Worm (Caenorhabditis elegans) whole organism, L3 larva: Measurements from ENCODE around the gene ncl-1.

Experiments
- egl-27 ChIP-seq: sonication (generic microtip); optimal IDR thresholded peaks from 4 replicates; lab custom pipeline; 2017; ENCODE audit warnings: missing biosample characterization, missing genetic modification reagents, missing genetic modification characterization
- elt-3 ChIP-seq, 3 experiments: fragments of 150-350 bp in 1 of 3; sonication (generic microtip) in 2 of 3; optimal IDR thresholded peaks; 2 replicates in 2 of 3; 4 replicates in 1 of 3; lab custom pipeline; 2014 to 2017; ENCODE audit warnings: missing biosample characterization in 3 of 3, missing genetic modification characterization in 3 of 3
- fos-1 ChIP-seq: fragments of 150-350 bp; optimal IDR thresholded peaks from 2 replicates; lab custom pipeline; 2014; ENCODE audit warnings: missing biosample characterization, missing genetic modification characterization
- snpc-4 ChIP-seq: fragments of 150-350 bp; optimal IDR thresholded peaks from 2 replicates; lab custom pipeline; 2014; ENCODE audit warnings: missing biosample characterization, missing genetic modification characterization
- ztf-11 ChIP-seq: fragments of 150-350 bp; optimal IDR thresholded peaks from 2 replicates; lab custom pipeline; 2014; ENCODE audit warnings: missing biosample characterization, missing genetic modification characterization
- ztf-4 ChIP-seq: fragments of 150-350 bp; optimal IDR thresholded peaks from 2 replicates; lab custom pipeline; 2014; ENCODE audit warnings: missing biosample characterization, missing genetic modification characterization

- TF ChIP-seq ztf-11 = no peak
- no peak for TF ChIP-seq elt-3 (tag; optimal IDR thresholded peaks at IDR 0.05; lab: Kevin White, UChicago)
- no peak for TF ChIP-seq fos-1 (tag; lab: Kevin White, UChicago)
- no peak for TF ChIP-seq ztf-4 (tag; lab: Kevin White, UChicago)
- no peak for TF ChIP-seq egl-27
- TF ChIP-seq snpc-4 (tag; lab: Kevin White, UChicago) = peak; percentile 36
Measured at ce11 chrIII:7710943-7711342, 8.6 kb upstream of the ncl-1 start.
